Worm (Caenorhabditis elegans): Measurements from ENCODE around the gene K01H12.4.

Gene K01H12.4

DNA sequence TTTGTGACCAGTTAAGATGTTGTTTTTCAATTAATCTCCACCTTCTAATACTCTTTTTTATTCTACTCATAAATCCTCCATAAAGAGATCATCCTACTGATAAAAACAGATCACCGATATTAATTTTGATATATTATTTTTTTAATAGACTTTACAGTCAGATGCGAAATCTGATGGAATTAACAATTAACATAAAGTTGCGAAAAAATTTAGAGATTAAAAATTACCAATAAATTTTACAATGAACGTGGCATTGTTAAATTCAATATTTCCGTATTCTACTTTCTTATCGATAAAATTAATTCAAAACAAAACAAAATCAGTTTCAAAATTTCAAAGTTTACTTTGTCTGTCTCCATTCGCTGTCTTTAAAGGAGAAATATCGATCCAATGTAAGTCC, at the start of gene K01H12.4:
K01H12.4 (plus strand) TSS at position 301 of the 400 bp plus-strand sequence.
- no peak for TF ChIP-seq unc-62 (GFP tag; optimal IDR thresholded peaks at IDR 0.05)

DNA sequence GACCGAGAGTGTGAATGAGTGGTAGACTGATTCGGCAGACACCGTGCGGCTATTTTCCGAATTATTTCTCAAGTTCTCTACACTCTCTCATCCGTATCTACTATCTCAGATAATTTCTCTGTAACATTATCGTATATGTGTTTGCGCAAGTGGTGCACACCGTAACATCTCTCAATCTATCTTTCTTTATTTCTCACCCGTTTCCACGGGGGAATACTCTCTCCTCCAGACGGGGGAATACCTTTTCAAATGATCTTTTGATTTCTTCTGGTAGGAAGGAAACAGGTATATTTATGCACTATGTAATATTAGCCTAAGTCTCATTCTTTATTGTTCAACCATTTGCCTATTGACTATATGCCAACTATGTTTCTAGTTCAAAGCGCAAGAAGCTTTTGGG, 45.8 kb upstream of the K01H12.4 start:
- no peak for TF ChIP-seq unc-62 (GFP tag; optimal IDR thresholded peaks at IDR 0.05)

ce11 chrIV:9668103-9668672, 44.7 kb upstream of the K01H12.4 start:
- TF ChIP-seq unc-62 (GFP tag; optimal IDR thresholded peaks at IDR 0.05): no peak

DNA sequence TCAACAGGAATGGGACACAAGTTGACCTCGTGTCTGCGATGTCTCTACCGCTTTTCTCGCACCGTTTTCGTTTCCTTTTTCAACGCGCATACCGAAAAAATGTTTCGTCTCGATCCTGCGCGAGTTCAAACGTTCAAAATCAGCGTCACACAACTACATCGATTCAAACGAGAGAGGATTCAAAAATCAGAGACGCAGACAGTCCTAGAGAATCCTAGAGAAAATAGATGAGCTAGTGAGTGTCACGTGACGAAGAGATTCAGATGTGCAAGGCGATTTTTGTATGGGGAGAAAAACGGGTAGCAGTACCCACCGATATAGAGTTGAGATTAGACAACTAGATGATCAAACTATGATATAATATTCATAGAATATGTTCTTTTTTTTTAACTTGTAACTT, 42.9 kb upstream of the K01H12.4 start:
- no peak for TF ChIP-seq unc-62 (GFP tag; optimal IDR thresholded peaks at IDR 0.05)

- TF ChIP-seq unc-62 (GFP tag; optimal IDR thresholded peaks at IDR 0.05): no peak
Observed at ce11 chrIV:9671001-9671652, 41.8 kb upstream of the K01H12.4 start.

- no peak for TF ChIP-seq unc-62 (GFP tag; optimal IDR thresholded peaks at IDR 0.05)
Observed at ce11 chrIV:9672434-9672833, 40.4 kb upstream of the K01H12.4 start.

- no peak for TF ChIP-seq unc-62 (GFP tag; optimal IDR thresholded peaks at IDR 0.05)
Observed at ce11 chrIV:9673206-9673605, 39.7 kb upstream of the K01H12.4 start.

- no peak for TF ChIP-seq unc-62 (GFP tag; optimal IDR thresholded peaks at IDR 0.05)
Observed at ce11 chrIV:9673683-9674336, 39.1 kb upstream of the K01H12.4 start.

- no peak for TF ChIP-seq unc-62 (GFP tag; optimal IDR thresholded peaks at IDR 0.05)
Observed at ce11 chrIV:9675572-9675971, 37.3 kb upstream of the K01H12.4 start, which contains the start of gene nhr-34. Gene nhr-34, minus strand, starts transcription at chrIV:9675672.

DNA sequence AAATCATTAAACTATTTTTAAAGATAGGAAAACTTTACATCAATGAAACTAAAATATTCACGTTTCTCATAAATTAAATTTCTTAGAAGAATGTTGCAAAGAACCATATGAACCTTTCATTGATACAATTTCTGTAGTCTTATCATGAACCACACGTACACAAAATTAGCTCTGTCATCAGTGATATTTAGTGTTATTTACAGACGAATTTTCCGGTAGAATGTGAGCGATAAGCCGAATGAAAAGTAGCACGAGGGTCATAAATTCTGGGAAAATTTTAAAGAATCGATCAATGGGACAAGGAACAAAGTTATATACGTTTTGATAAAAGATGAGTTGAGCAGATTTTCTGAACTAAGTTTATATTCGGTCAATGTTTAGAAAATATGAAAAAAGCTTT, 36.3 kb upstream of the K01H12.4 start:
- TF ChIP-seq unc-62 (GFP tag; optimal IDR thresholded peaks at IDR 0.05): no peak

- TF ChIP-seq unc-62 (GFP tag; optimal IDR thresholded peaks at IDR 0.05): no peak
Observed at ce11 chrIV:9677226-9677992, 35.5 kb upstream of the K01H12.4 start.

ce11 chrIV:9678007-9678406, 34.9 kb upstream of the K01H12.4 start:
- TF ChIP-seq unc-62 (GFP tag; optimal IDR thresholded peaks at IDR 0.05): no peak

- TF ChIP-seq unc-62 (GFP tag; optimal IDR thresholded peaks at IDR 0.05): no peak
Observed at ce11 chrIV:9679296-9679695, 33.6 kb upstream of the K01H12.4 start.

DNA sequence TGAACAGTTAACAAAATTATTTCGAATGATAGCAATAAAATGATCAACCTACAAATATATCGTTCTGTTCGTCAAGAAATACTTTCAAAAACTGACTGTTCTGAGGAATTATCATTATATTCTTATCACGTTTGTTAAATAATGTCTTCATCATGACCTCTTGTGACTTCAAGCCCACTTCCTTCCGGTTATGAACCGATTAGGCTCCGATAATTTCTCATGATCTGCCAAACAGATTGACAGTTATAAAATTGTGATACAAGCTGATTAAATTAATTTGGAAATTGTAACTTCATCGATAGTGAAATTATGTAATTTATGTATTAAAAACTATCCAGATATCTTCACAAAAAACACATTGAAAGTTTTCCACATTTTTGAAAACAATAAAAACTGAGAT, 32.0 kb upstream of the K01H12.4 start, which contains the start of gene ins-8:
ins-8 (minus strand) TSS at position 101 of the 400 bp plus-strand sequence.
- no peak for TF ChIP-seq unc-62 (GFP tag; optimal IDR thresholded peaks at IDR 0.05)

DNA sequence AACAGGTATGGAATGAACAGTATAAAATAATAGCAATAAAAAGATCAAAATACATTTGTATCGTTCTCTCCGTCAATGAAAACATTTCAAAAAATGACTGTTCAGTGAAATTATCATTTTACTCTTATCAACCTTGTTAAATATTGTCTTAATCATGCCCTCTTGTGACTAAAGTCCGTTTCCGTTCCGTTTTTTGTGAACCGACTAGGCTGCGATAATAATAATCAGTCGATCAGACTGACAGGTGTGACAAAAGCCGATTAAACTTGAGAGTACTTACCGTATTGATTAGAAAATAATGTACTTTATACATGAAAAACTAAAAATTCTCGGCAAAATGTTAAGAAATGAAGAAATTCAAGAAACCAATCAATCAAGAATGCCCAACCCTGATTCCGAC, 30.4 kb upstream of the K01H12.4 start, which contains the start of gene ins-7:
ins-7 (minus strand) TSS at position 332 of the 400 bp plus-strand sequence.
- TF ChIP-seq unc-62 (GFP tag; optimal IDR thresholded peaks at IDR 0.05): no peak

DNA sequence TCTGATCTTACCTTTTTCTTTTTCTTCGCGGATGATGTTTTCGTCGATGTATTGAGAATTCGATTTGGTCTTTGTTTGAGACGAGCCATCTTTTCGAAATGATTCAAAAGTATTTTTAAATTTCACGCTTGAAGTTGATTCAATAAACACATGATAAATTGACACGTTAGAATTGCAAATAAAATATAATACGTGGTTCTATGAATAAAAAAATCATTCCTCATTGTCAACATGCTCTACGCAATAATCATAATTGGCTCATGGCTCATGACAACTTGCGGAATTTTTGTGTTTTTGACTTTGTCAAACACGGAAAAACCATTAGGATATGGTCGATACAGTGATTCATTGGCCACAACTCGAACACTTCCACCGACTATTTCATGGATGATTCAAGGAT, 29.4 kb upstream of the K01H12.4 start, which contains the start of the genes htas-1 and ZK1251.3:
htas-1 (minus strand) TSS at position 101 of the 400 bp plus-strand sequence.
ZK1251.3 (plus strand) TSS at position 226 of the 400 bp plus-strand sequence.
- no peak for TF ChIP-seq unc-62 (GFP tag; optimal IDR thresholded peaks at IDR 0.05)

Data from whole organism, dauer.